Fruit fly (Drosophila melanogaster) whole organism, pupa: ENCODE data around the gene Noc2.

ENCODE experiments used
- CG10348 ChIP-seq: fragments of 200-800 bp; sonication (Bioruptor generic); IDR thresholded peaks from 2 replicates; pipeline ENCODE4 v1.3.6; 2022; ENCODE audit warnings: missing biosample characterization, missing genetic modification characterization
- CG13204 ChIP-seq: fragments of 200-800 bp; sonication (Bioruptor generic); optimal IDR thresholded peaks from 2 replicates; lab custom pipeline; 2018; ENCODE audit warnings: missing biosample characterization, mild to moderate bottlenecking, missing genetic modification characterization, moderate library complexity
- CG17806 ChIP-seq: fragments of 200-800 bp; sonication (Bioruptor generic); optimal IDR thresholded peaks from 2 replicates; lab custom pipeline; 2018; ENCODE audit warnings: missing biosample characterization, mild to moderate bottlenecking, missing genetic modification characterization, moderate library complexity
- CG34367 ChIP-seq: fragments of 200-800 bp; sonication (Bioruptor generic); optimal IDR thresholded peaks from 2 replicates; lab custom pipeline; 2018; ENCODE audit warnings: missing biosample characterization, mild to moderate bottlenecking, missing genetic modification characterization
- CG4496 ChIP-seq: fragments of 200-800 bp; sonication (Bioruptor generic); IDR thresholded peaks from 3 replicates; pipeline ENCODE4 v1.3.6; 2022; ENCODE audit warnings: missing biosample characterization, missing genetic modification characterization
- CG8159 ChIP-seq: fragments of 200-800 bp; sonication (Bioruptor generic); optimal IDR thresholded peaks from 3 replicates; lab custom pipeline; 2018; ENCODE audit warnings: missing biosample characterization, mild to moderate bottlenecking, missing genetic modification characterization, moderate library complexity
- CG8301 ChIP-seq: fragments of 200-800 bp; sonication (Bioruptor generic); optimal IDR thresholded peaks from 2 replicates; lab custom pipeline; 2018; ENCODE audit warnings: missing biosample characterization, mild to moderate bottlenecking, missing genetic modification characterization
- CG9948 ChIP-seq: fragments of 200-800 bp; sonication (Bioruptor generic); optimal IDR thresholded peaks from 2 replicates; lab custom pipeline; 2018; ENCODE audit warnings: missing biosample characterization, mild to moderate bottlenecking, missing genetic modification characterization, moderate library complexity
- EcR ChIP-seq: fragments of 200-800 bp; sonication (Bioruptor generic); optimal IDR thresholded peaks from 3 replicates; lab custom pipeline; 2019; ENCODE audit warnings: missing biosample characterization, missing genetic modification characterization, mild to moderate bottlenecking, moderate library complexity, missing genetic modification reagents
- Ets98B ChIP-seq: fragments of 200-800 bp; sonication (Bioruptor generic); IDR thresholded peaks from 2 replicates; pipeline ENCODE4 v1.3.6; 2022; ENCODE audit warnings: missing biosample characterization, missing genetic modification characterization
- Snoo ChIP-seq: fragments of 200-800 bp; sonication (Bioruptor generic); optimal IDR thresholded peaks from 3 replicates; lab custom pipeline; 2017; ENCODE audit warnings: missing biosample characterization, mild to moderate bottlenecking, missing genetic modification characterization, inconsistent platforms
- gl ChIP-seq: fragments of 200-800 bp; sonication (Bioruptor generic); optimal IDR thresholded peaks from 2 replicates; lab custom pipeline; 2018; ENCODE audit warnings: missing biosample characterization, mild to moderate bottlenecking, missing genetic modification characterization

DNA sequence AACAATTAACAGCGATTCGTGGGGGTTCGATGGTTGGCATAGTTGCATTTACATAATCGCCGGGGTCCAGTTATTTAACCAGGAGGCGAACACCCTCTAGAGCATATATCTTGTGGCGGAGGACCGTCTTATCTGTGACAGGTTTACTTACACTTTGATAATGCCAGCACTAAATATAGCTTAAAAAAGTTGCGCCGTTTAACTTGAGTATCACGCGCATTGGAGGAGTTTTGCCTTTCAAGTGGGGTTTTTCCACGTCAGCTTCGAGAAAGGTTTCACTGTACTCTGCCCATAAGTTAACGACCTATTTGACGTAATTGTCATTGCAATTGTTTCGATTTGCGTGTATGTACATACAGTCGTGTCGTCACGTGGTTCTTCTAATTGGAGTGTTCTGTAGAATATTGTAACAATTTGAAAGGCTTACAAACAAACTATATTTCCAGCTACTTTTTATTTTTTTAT lies 5.8 kb downstream of the Noc2 start:
- TF ChIP-seq EcR (GFP tag; lab: Kevin White, UChicago) (peak; percentile 78), CG8301 (tag; lab: Kevin White, UChicago) (no peak), CG34367 (tag; lab: Kevin White, UChicago) (no peak), Ets98B (GFP tag; lab: Robert Waterston, UW) (no peak), CG17806 (no peak), CG9948 (tag; lab: Kevin White, UChicago) (no peak), CG8159 (tag; lab: Kevin White, UChicago) (no peak), CG4496 (GFP tag; lab: Robert Waterston, UW) (no peak), gl (no peak), CG10348 (GFP tag; lab: Robert Waterston, UW) (no peak), Snoo (tag; lab: Kevin White, UChicago) (no peak), CG13204 (GFP tag; lab: Kevin White, UChicago) (no peak)
